Worm (Caenorhabditis elegans): Measurements from ENCODE around the gene D1053.2.

D1053.2 gene

DNA sequence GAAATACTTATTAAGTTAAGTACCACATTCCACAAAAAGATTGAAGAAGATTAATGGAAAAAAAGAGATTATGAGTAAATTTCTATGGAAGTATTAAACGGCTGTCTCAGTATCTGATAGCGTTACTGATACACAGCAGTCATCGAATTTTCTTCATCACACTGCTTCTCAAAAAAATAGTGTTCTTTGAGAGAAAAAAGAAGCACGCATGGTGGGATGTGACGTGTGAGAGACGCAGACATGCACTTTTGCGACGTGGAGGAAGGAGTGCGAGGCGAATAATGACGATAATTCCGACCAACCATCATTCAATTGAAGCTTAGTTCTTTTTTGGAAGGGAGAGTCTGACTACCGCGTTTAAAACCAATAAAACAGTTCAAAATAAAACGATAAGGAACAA lies 17.7 kb upstream of the D1053.2 start, which contains the start of gene C44C10.11 (continued):
- TF ChIP-seq spr-3 (GFP tag; optimal IDR thresholded peaks at IDR 0.05): no peak
- no peak for TF ChIP-seq lin-29 (GFP tag; IDR thresholded peaks at IDR 0.05)
- TF ChIP-seq aha-1 (tag): peak; percentile 89
- TF ChIP-seq pqm-1 (tag; optimal IDR thresholded peaks at IDR 0.05): peak; percentile 69
- peak in 1 of 2 experiments; percentile 87 for TF ChIP-seq mdl-1 (tag; optimal IDR thresholded peaks at IDR 0.05)

DNA sequence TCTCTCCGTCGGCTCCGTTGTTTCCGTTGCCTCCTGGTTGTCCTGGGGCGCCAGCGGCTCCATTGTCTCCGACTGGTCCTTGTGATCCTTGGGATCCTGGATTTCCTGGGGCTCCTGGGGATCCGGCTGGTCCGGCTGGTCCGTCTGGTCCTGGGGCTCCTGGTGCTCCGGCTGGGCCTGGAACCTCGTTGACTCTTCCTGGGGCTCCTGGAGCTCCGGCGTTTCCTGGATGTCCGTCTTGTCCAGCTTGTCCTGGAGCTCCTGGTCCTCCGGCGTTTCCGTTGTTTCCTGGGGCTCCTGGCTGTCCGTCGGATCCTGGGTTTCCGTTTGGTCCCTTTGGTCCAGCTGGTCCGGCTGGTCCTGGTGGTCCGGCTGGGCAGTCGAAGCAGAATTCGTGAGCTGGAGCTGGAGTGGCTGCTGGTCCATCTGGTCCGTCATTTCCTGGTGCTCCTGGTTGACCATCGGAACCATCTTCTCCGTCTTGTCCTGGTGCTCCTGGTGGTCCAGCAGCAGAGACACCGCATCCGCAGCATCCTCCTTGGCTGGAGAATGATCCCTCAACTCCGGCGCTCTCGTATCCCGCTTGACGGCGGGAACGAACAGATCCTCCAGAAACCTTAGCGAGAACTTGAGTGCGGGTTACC lies 16.4 kb upstream of the D1053.2 start:
- TF ChIP-seq aha-1 (tag) (peak; percentile 58), set-16 (GFP tag; IDR thresholded peaks at IDR 0.05) (peak; percentile 98), madf-5 (GFP tag; IDR thresholded peaks at IDR 0.05) (0 out of 4 replicates have a peak, but pooled peaks of 1 of the 2 experiments have one; percentile 23), nhr-76 (tag; optimal IDR thresholded peaks at IDR 0.05) (no peak)

ce11 chrX:11712230-11712853 lies 15.6 kb upstream of the D1053.2 start, which contains the start of gene col-180:
Gene col-180, minus strand, starts transcription at chrX:11712280.
- no peak for TF ChIP-seq cey-2 (tag; optimal IDR thresholded peaks at IDR 0.05; ENCODE audit: borderline replicate concordance, insufficient read depth)
- TF ChIP-seq zfp-2 (tag; optimal IDR thresholded peaks at IDR 0.05): no peak
- no peak for TF ChIP-seq lin-1 (GFP tag; IDR thresholded peaks at IDR 0.05)
- no peak for TF ChIP-seq lsy-2 (tag; optimal IDR thresholded peaks at IDR 0.05)
- no peak for TF ChIP-seq ceh-28 (tag; optimal IDR thresholded peaks at IDR 0.05)
- TF ChIP-seq nhr-76 (tag; optimal IDR thresholded peaks at IDR 0.05): no peak
- no peak for TF ChIP-seq ZK337.2 (GFP tag; IDR thresholded peaks at IDR 0.05)
- no peak for TF ChIP-seq F10B5.3 (tag; optimal IDR thresholded peaks at IDR 0.05)
- TF ChIP-seq mxl-3 (GFP tag; optimal IDR thresholded peaks at IDR 0.05): peak; percentile 18
- no peak for TF ChIP-seq snpc-4 (tag; optimal IDR thresholded peaks at IDR 0.05)
- TF ChIP-seq jun-1 (tag; optimal IDR thresholded peaks at IDR 0.05): no peak
- TF ChIP-seq sdz-12 (GFP tag; optimal IDR thresholded peaks at IDR 0.05): no peak
- peak in 1 of 2 experiments; percentile 93 for TF ChIP-seq unc-62 (GFP tag; optimal IDR thresholded peaks at IDR 0.05 in 1 of 2)
- TF ChIP-seq unc-62 (tag; optimal IDR thresholded peaks at IDR 0.05): no peak
- no peak for TF ChIP-seq ama-1 (optimal IDR thresholded peaks at IDR 0.05)
- TF ChIP-seq pqm-1 (tag; optimal IDR thresholded peaks at IDR 0.05): no peak
- peak; percentile 87 for TF ChIP-seq aha-1 (tag)
- no peak for TF ChIP-seq ceh-44 (GFP tag; IDR thresholded peaks at IDR 0.05)
- TF ChIP-seq mdt-29 (GFP tag; IDR thresholded peaks at IDR 0.05): no peak
- TF ChIP-seq lir-3 (tag; optimal IDR thresholded peaks at IDR 0.05): no peak
- TF ChIP-seq F26F4.8 (GFP tag; conservative IDR thresholded peaks at IDR 0.05): no peak
- no peak for TF ChIP-seq saeg-2 (GFP tag; IDR thresholded peaks at IDR 0.05)

- peak; percentile 28 for TF ChIP-seq dve-1 (tag; optimal IDR thresholded peaks at IDR 0.05; ENCODE audit: insufficient read depth)
- peak; percentile 5 for TF ChIP-seq mxl-3 (GFP tag; optimal IDR thresholded peaks at IDR 0.05)
- TF ChIP-seq lin-13 (GFP tag; optimal IDR thresholded peaks at IDR 0.05): no peak
Measured at ce11 chrX:11716463-11716960, 11.4 kb upstream of the D1053.2 start, which contains the start of gene C44C10.9. Gene C44C10.9, minus strand, starts transcription at chrX:11716513.

DNA sequence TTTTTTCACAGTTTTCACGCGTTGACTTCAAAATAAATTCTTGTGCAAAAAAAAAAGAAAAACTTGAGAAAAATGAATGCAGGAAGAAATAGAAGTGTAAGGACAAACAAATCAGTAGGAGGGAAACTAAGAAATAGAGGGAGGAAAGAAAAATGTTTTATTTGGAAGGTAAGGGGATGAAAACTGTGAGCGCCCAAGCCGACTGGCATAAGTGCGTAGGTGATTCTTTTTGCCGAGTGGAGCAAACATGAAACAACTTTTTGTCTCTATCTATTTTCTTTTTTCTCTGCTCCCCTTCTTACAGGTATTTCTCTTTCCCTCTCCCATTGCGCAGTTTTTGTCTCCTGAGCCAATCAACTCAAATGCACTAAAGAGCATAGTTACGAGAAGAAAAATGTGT lies 9.2 kb upstream of the D1053.2 start:
- TF ChIP-seq lin-39 (tag; optimal IDR thresholded peaks at IDR 0.05) (no peak), ceh-20 (GFP tag; IDR thresholded peaks at IDR 0.05) (no peak), daf-12 (tag; optimal IDR thresholded peaks at IDR 0.05) (no peak), zfp-3 (GFP tag; conservative IDR thresholded peaks at IDR 0.05) (no peak), skn-1 (tag; optimal IDR thresholded peaks at IDR 0.05) (no peak)

Measured in whole organism, L4 larva.